Fruit fly (Drosophila melanogaster) whole organism, embryonic: ENCODE measurements around the gene Gel.

Experiments used
- CG9437 ChIP-seq: fragments of 200-800 bp; sonication (Bioruptor generic); optimal IDR thresholded peaks from 2 replicates; lab custom pipeline; 2018; ENCODE audit warnings: missing biosample characterization, mild to moderate bottlenecking, missing genetic modification characterization
- al ChIP-seq: fragments of 200-800 bp; sonication (Bioruptor generic); IDR thresholded peaks from 2 replicates; pipeline ENCODE4 v1.3.6; 2022; ENCODE audit warnings: missing biosample characterization, missing genetic modification characterization
- aop ChIP-seq: fragments of 200-800 bp; sonication (Bioruptor generic); IDR thresholded peaks from 2 replicates; pipeline ENCODE4 v1.3.6; 2022; ENCODE audit warnings: missing biosample characterization, missing genetic modification characterization
- caup ChIP-seq: fragments of 200-800 bp; sonication (Bioruptor generic); optimal IDR thresholded peaks from 3 replicates; lab custom pipeline; 2017; ENCODE audit warnings: missing biosample characterization, mild to moderate bottlenecking, missing genetic modification characterization, moderate library complexity; ENCODE audit not compliant: severe bottlenecking
- knrl ChIP-seq: fragments of 200-800 bp; sonication (Bioruptor generic); IDR thresholded peaks from 3 replicates; pipeline ENCODE4 v1.3.6; 2022; ENCODE audit warnings: missing biosample characterization, missing genetic modification characterization; ENCODE audit not compliant: partially characterized antibody
- tgo ChIP-seq: fragments of 200-800 bp; sonication (Bioruptor generic); IDR thresholded peaks from 3 replicates; pipeline ENCODE4 v1.3.6; 2022; ENCODE audit warnings: missing biosample characterization, missing genetic modification characterization

dm6 chr3R:4220030-4220429, 15.0 kb upstream of the Gel start, which contains the start of gene CG31516:
- no peak for TF ChIP-seq tgo (GFP tag; lab: Robert Waterston, UW)
- no peak for TF ChIP-seq aop (GFP tag; lab: Robert Waterston, UW)
- TF ChIP-seq knrl (GFP tag; lab: Robert Waterston, UW), result no peak
- no peak for TF ChIP-seq al (GFP tag; lab: Robert Waterston, UW)
- TF ChIP-seq caup (GFP tag; lab: Kevin White, UChicago), result no peak
- TF ChIP-seq CG9437, result no peak
